Worm (Caenorhabditis elegans) whole organism, late embryonic: ENCODE results near the gene oac-55.

Source experiments
- ama-1 ChIP-seq: fragments of 150-350 bp; optimal IDR thresholded peaks from 2 replicates; lab custom pipeline; 2014
- ceh-2 ChIP-seq: sonication (generic microtip); optimal IDR thresholded peaks from 2 replicates; lab custom pipeline; 2016; ENCODE audit warnings: missing genotype, missing genetic modification characterization, missing compliant biosample characterization
- ceh-30 ChIP-seq: fragments of 150-350 bp; optimal IDR thresholded peaks from 2 replicates; lab custom pipeline; 2014; ENCODE audit warnings: missing biosample characterization, missing genetic modification characterization
- dmd-4 ChIP-seq: sonication (generic microtip); optimal IDR thresholded peaks from 2 replicates; lab custom pipeline; 2016; ENCODE audit warnings: borderline replicate concordance, missing genetic modification characterization, missing compliant biosample characterization
- dve-1 ChIP-seq: sonication (generic microtip); optimal IDR thresholded peaks from 2 replicates; lab custom pipeline; 2017; ENCODE audit warnings: antibody characterized with exemption, mild to moderate bottlenecking, missing genetic modification characterization, missing compliant biosample characterization
- gmeb-2 ChIP-seq: sonication (generic microtip); optimal IDR thresholded peaks from 2 replicates; lab custom pipeline; 2016; ENCODE audit warnings: missing genetic modification characterization, inconsistent platforms, missing compliant biosample characterization
- tbx-2 ChIP-seq: sonication (generic microtip); optimal IDR thresholded peaks from 2 replicates; lab custom pipeline; 2016; ENCODE audit warnings: missing genetic modification characterization, missing compliant biosample characterization

DNA sequence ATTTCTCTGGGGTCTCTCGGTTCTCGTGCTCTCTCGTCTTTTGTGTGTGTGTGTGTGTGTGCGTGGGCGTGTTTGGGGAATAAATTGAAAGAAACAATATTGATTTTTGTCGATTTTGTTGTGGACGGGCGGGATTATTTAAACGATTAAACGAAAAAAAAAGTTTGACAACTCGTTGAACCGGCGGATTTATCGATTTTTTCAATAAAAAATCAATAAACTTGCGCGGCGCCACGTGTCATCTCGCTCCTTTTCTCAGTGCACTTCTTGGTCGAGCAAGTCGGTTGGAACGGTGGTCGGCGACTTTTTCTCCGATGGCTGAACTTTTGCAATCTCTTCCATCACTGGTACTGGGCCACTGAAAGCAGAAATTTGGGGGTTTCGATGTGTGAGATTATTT, 48.0 kb upstream of the oac-55 start:
- TF ChIP-seq ceh-2 (tag; lab: Kevin White, UChicago) (no peak), ceh-30 (tag; lab: Kevin White, UChicago) (no peak), gmeb-2 (tag; lab: Kevin White, UChicago) (no peak), dve-1 (tag; lab: Kevin White, UChicago) (no peak), ama-1 (lab: Kevin White, UChicago) (no peak), tbx-2 (tag; lab: Kevin White, UChicago) (no peak), dmd-4 (tag; lab: Kevin White, UChicago) (no peak)
